Worm (Caenorhabditis elegans) whole organism, late embryonic: ENCODE results near the gene lin-56.

Source experiments
- ceh-30 ChIP-seq: fragments of 150-350 bp; optimal IDR thresholded peaks from 2 replicates; lab custom pipeline; 2014; ENCODE audit warnings: missing biosample characterization, missing genetic modification characterization
- che-1 ChIP-seq: sonication (generic microtip); optimal IDR thresholded peaks from 2 replicates; lab custom pipeline; 2016; ENCODE audit warnings: mild to moderate bottlenecking, missing genetic modification characterization, missing compliant biosample characterization
- eyg-1 ChIP-seq: sonication (generic microtip); optimal IDR thresholded peaks from 2 replicates; lab custom pipeline; 2016; ENCODE audit warnings: missing genotype, missing genetic modification characterization, missing compliant biosample characterization
- hlh-30 ChIP-seq: sonication (generic microtip); optimal IDR thresholded peaks from 2 replicates; lab custom pipeline; 2017; ENCODE audit warnings: antibody characterized with exemption, missing genetic modification characterization, missing compliant biosample characterization; ENCODE audit not compliant: insufficient read depth
- pqm-1 ChIP-seq: sonication (generic microtip); optimal IDR thresholded peaks from 2 replicates; lab custom pipeline; 2016; ENCODE audit warnings: missing genetic modification characterization, missing compliant biosample characterization
- unc-55 ChIP-seq: sonication (generic microtip); optimal IDR thresholded peaks from 2 replicates; lab custom pipeline; 2017; ENCODE audit warnings: missing biosample characterization, missing genetic modification reagents, missing genetic modification characterization
- unc-86 ChIP-seq: sonication (generic microtip); optimal IDR thresholded peaks from 2 replicates; lab custom pipeline; 2016; ENCODE audit warnings: missing genetic modification characterization, missing compliant biosample characterization

- TF ChIP-seq unc-55 (no peak), che-1 (tag; lab: Kevin White, UChicago) (no peak), eyg-1 (tag; lab: Kevin White, UChicago) (no peak), unc-86 (tag; lab: Kevin White, UChicago) (no peak), hlh-30 (no peak), pqm-1 (no peak), ceh-30 (tag; lab: Kevin White, UChicago) (no peak)
These were observed 22.0 kb downstream of the lin-56 start, which contains the start of gene ZK666.2 for ce11 chrII:10471790-10472189.
